Worm (Caenorhabditis elegans) whole organism, L4 larva: ENCODE data around the gene ZK1193.2.

ENCODE experiments used
- F10B5.3 ChIP-seq: sonication (generic microtip); optimal IDR thresholded peaks from 2 replicates; lab custom pipeline; 2016; ENCODE audit warnings: mild to moderate bottlenecking, missing genetic modification characterization, missing compliant biosample characterization
- F26F4.8 ChIP-seq: fragments of 200-800 bp; sonication (Bioruptor generic); conservative IDR thresholded peaks from 2 replicates; pipeline ENCODE4 v1.3.6; 2022; ENCODE audit warnings: missing genetic modification characterization, missing compliant biosample characterization
- F37D6.2 ChIP-seq: sonication (generic microtip); optimal IDR thresholded peaks from 2 replicates; lab custom pipeline; 2016; ENCODE audit warnings: mild to moderate bottlenecking, missing genetic modification characterization, missing compliant biosample characterization
- T20F7.1 ChIP-seq: fragments of 200-800 bp; sonication (Bioruptor generic); optimal IDR thresholded peaks from 2 replicates; lab custom pipeline; 2018; ENCODE audit warnings: mild to moderate bottlenecking, missing genetic modification characterization, missing compliant biosample characterization
- T26A8.4 ChIP-seq: fragments of 200-800 bp; sonication (Bioruptor generic); IDR thresholded peaks from 2 replicates; pipeline ENCODE4 v1.3.6; 2022; ENCODE audit warnings: missing genetic modification characterization, missing compliant biosample characterization
- Y5F2A.4 ChIP-seq: fragments of 200-800 bp; sonication (Bioruptor generic); optimal IDR thresholded peaks from 2 replicates; lab custom pipeline; 2018; ENCODE audit warnings: mild to moderate bottlenecking, missing genetic modification characterization, missing compliant biosample characterization
- Y75B8A.6 ChIP-seq: fragments of 200-800 bp; sonication (Bioruptor generic); IDR thresholded peaks from 2 replicates; pipeline ENCODE4 v1.3.6; 2022; ENCODE audit warnings: missing genetic modification reagents, missing genetic modification characterization, missing compliant biosample characterization
- aha-1 ChIP-seq: fragments of 150-350 bp; peaks from one replicate; lab custom pipeline; 2014; ENCODE audit warnings: missing biosample characterization, missing genetic modification characterization
- arid-1 ChIP-seq: fragments of 200-800 bp; sonication (Bioruptor generic); conservative IDR thresholded peaks from 2 replicates; pipeline ENCODE4 v1.3.6; 2022; ENCODE audit warnings: missing genetic modification reagents, missing genetic modification characterization, missing compliant biosample characterization
- attf-4 ChIP-seq: sonication (generic microtip); optimal IDR thresholded peaks from 3 replicates; lab custom pipeline; 2017; ENCODE audit warnings: missing biosample characterization, missing genetic modification characterization
- ceh-20 ChIP-seq: fragments of 200-800 bp; sonication (Bioruptor generic); IDR thresholded peaks from 2 replicates; pipeline ENCODE4 v1.3.6; 2022; ENCODE audit warnings: missing genetic modification reagents, missing genetic modification characterization, missing compliant biosample characterization
- ceh-32 ChIP-seq: sonication (generic microtip); optimal IDR thresholded peaks from 2 replicates; lab custom pipeline; 2016; ENCODE audit warnings: mild to moderate bottlenecking, missing genetic modification characterization, missing compliant biosample characterization; ENCODE audit not compliant: poor library complexity
- ceh-44 ChIP-seq: fragments of 200-800 bp; sonication (Bioruptor generic); IDR thresholded peaks from 2 replicates; pipeline ENCODE4 v1.3.6; 2022; ENCODE audit warnings: missing genetic modification reagents, missing genetic modification characterization, missing compliant biosample characterization
- ceh-62 ChIP-seq: sonication (generic microtip); optimal IDR thresholded peaks from 2 replicates; lab custom pipeline; 2017; ENCODE audit warnings: missing biosample characterization, missing genetic modification characterization
- cey-2 ChIP-seq: sonication (generic microtip); optimal IDR thresholded peaks from 3 replicates; lab custom pipeline; 2017; ENCODE audit warnings: missing genetic modification characterization, mild to moderate bottlenecking, missing compliant biosample characterization, antibody characterized with exemption, borderline replicate concordance; ENCODE audit not compliant: insufficient read depth
- daf-12 ChIP-seq: fragments of 150-350 bp; optimal IDR thresholded peaks from 2 replicates; lab custom pipeline; 2014; ENCODE audit warnings: missing biosample characterization, missing genetic modification reagents, missing genetic modification characterization
- daf-19 ChIP-seq: fragments of 200-800 bp; sonication (Bioruptor generic); conservative IDR thresholded peaks from 2 replicates; pipeline ENCODE4 v1.3.6; 2022; ENCODE audit warnings: missing genetic modification characterization, missing compliant biosample characterization
- dmd-6 ChIP-seq: fragments of 200-800 bp; sonication (Bioruptor generic); IDR thresholded peaks from 2 replicates; pipeline ENCODE4 v1.3.6; 2022; ENCODE audit warnings: missing genetic modification reagents, missing genetic modification characterization, missing compliant biosample characterization
- duxl-1 ChIP-seq: sonication (generic microtip); optimal IDR thresholded peaks from 2 replicates; lab custom pipeline; 2016; ENCODE audit warnings: mild to moderate bottlenecking, missing genetic modification characterization, moderate library complexity, missing compliant biosample characterization; ENCODE audit not compliant: poor library complexity
- egl-43 ChIP-seq: fragments of 200-800 bp; sonication (Bioruptor generic); IDR thresholded peaks from 2 replicates; pipeline ENCODE4 v1.3.6; 2022; ENCODE audit warnings: missing genetic modification reagents, missing genetic modification characterization, missing compliant biosample characterization
- fkh-10 ChIP-seq: fragments of 150-350 bp; optimal IDR thresholded peaks from 2 replicates; lab custom pipeline; 2014; ENCODE audit warnings: missing biosample characterization, missing genetic modification reagents, missing genetic modification characterization
- gei-8 ChIP-seq: fragments of 200-800 bp; sonication (Bioruptor generic); optimal IDR thresholded peaks from 2 replicates; lab custom pipeline; 2018; ENCODE audit warnings: mild to moderate bottlenecking, missing genetic modification characterization, missing compliant biosample characterization
- jun-1 ChIP-seq: fragments of 150-350 bp; optimal IDR thresholded peaks from 2 replicates; lab custom pipeline; 2014; ENCODE audit warnings: missing biosample characterization, missing genetic modification reagents, missing genetic modification characterization
- lim-7 ChIP-seq: fragments of 200-800 bp; sonication (Bioruptor generic); IDR thresholded peaks from 2 replicates; pipeline ENCODE4 v1.3.6; 2022; ENCODE audit warnings: missing genetic modification characterization, missing compliant biosample characterization
- lir-3 ChIP-seq: sonication (generic microtip); optimal IDR thresholded peaks from 2 replicates; lab custom pipeline; 2016; ENCODE audit warnings: mild to moderate bottlenecking, missing genetic modification characterization, missing compliant biosample characterization
- mdt-29 ChIP-seq: fragments of 200-800 bp; sonication (Bioruptor generic); IDR thresholded peaks from 2 replicates; pipeline ENCODE4 v1.3.6; 2022; ENCODE audit warnings: missing genetic modification reagents, missing genetic modification characterization, missing compliant biosample characterization
- mxl-3 ChIP-seq: fragments of 200-800 bp; sonication (Bioruptor generic); optimal IDR thresholded peaks from 2 replicates; lab custom pipeline; 2018; ENCODE audit warnings: mild to moderate bottlenecking, missing genetic modification characterization, missing compliant biosample characterization
- nhr-11 ChIP-seq: fragments of 150-350 bp; optimal IDR thresholded peaks from 2 replicates; lab custom pipeline; 2014; ENCODE audit warnings: missing biosample characterization, missing genetic modification characterization
- nhr-237 ChIP-seq: sonication (generic microtip); optimal IDR thresholded peaks from 2 replicates; lab custom pipeline; 2017; ENCODE audit warnings: missing biosample characterization, missing genetic modification characterization
- nhr-28 ChIP-seq: fragments of 150-350 bp; optimal IDR thresholded peaks from 2 replicates; lab custom pipeline; 2014; ENCODE audit warnings: missing biosample characterization, missing genetic modification characterization
- nhr-41 ChIP-seq: fragments of 200-800 bp; sonication (Bioruptor generic); IDR thresholded peaks from 2 replicates; pipeline ENCODE4 v1.3.6; 2022; ENCODE audit warnings: missing genetic modification reagents, missing genetic modification characterization, missing compliant biosample characterization
- rbr-2 ChIP-seq: sonication (generic microtip); optimal IDR thresholded peaks from 2 replicates; lab custom pipeline; 2016; ENCODE audit warnings: missing genotype, missing genetic modification characterization, missing compliant biosample characterization
- saeg-2 ChIP-seq: fragments of 200-800 bp; sonication (Bioruptor generic); IDR thresholded peaks from 2 replicates; pipeline ENCODE4 v1.3.6; 2022; ENCODE audit warnings: missing genetic modification reagents, missing genetic modification characterization, missing compliant biosample characterization
- sdz-12 ChIP-seq: fragments of 200-800 bp; sonication (Bioruptor generic); optimal IDR thresholded peaks from 2 replicates; lab custom pipeline; 2018; ENCODE audit warnings: mild to moderate bottlenecking, missing genetic modification characterization, missing compliant biosample characterization
- skn-1 ChIP-seq: fragments of 150-350 bp; optimal IDR thresholded peaks from 2 replicates; lab custom pipeline; 2014; ENCODE audit warnings: missing biosample characterization, missing genetic modification characterization
- spr-1 ChIP-seq: sonication (generic microtip); optimal IDR thresholded peaks from 2 replicates; lab custom pipeline; 2016; ENCODE audit warnings: mild to moderate bottlenecking, missing genetic modification characterization, missing compliant biosample characterization
- spr-3 ChIP-seq: fragments of 200-800 bp; sonication (Bioruptor generic); optimal IDR thresholded peaks from 2 replicates; lab custom pipeline; 2018; ENCODE audit warnings: mild to moderate bottlenecking, missing genetic modification characterization, missing compliant biosample characterization
- tag-97 ChIP-seq: fragments of 200-800 bp; sonication (Bioruptor generic); IDR thresholded peaks from 2 replicates; pipeline ENCODE4 v1.3.6; 2022; ENCODE audit warnings: missing genetic modification characterization, missing compliant biosample characterization
- tra-1 ChIP-seq: fragments of 200-800 bp; sonication (Bioruptor generic); IDR thresholded peaks from 2 replicates; pipeline ENCODE4 v1.3.6; 2022; ENCODE audit warnings: missing genetic modification reagents, missing genetic modification characterization, missing compliant biosample characterization
- unc-39 ChIP-seq: sonication (generic microtip); optimal IDR thresholded peaks from 2 replicates; lab custom pipeline; 2017; ENCODE audit warnings: missing biosample characterization, missing genetic modification characterization
- zfp-2 ChIP-seq: sonication (generic microtip); optimal IDR thresholded peaks from 2 replicates; lab custom pipeline; 2016; ENCODE audit warnings: mild to moderate bottlenecking, missing genetic modification characterization, missing compliant biosample characterization
- zfp-3 ChIP-seq: fragments of 200-800 bp; sonication (Bioruptor generic); conservative IDR thresholded peaks from 2 replicates; pipeline ENCODE4 v1.3.6; 2022; ENCODE audit warnings: missing genetic modification reagents, missing genetic modification characterization, missing compliant biosample characterization
- zip-2 ChIP-seq: fragments of 150-350 bp; optimal IDR thresholded peaks from 2 replicates; lab custom pipeline; 2014; ENCODE audit warnings: missing biosample characterization, missing genetic modification characterization
- ztf-11 ChIP-seq: fragments of 150-350 bp; optimal IDR thresholded peaks from 2 replicates; lab custom pipeline; 2014; ENCODE audit warnings: missing biosample characterization, missing genetic modification characterization
- ztf-7 ChIP-seq: fragments of 150-350 bp; optimal IDR thresholded peaks from 2 replicates; lab custom pipeline; 2014; ENCODE audit warnings: missing biosample characterization, missing genetic modification characterization

ZK1193.2 gene

ce11 chrX:382692-383091 is 42.7 kb downstream of the ZK1193.2 start, which contains the start of gene ife-2 (continued):
- TF ChIP-seq jun-1 (peak; percentile 30), dmd-6 (GFP tag; lab: Robert Waterston, UW) (peak; percentile 40; the same call in 1 of the 2 replicates), cey-2 (tag; lab: Kevin White, UChicago) (no peak), Y5F2A.4 (GFP tag; lab: Kevin White, UChicago) (no peak), nhr-11 (tag; lab: Kevin White, UChicago) (peak; percentile 39), duxl-1 (tag; lab: Kevin White, UChicago) (peak; percentile 54), nhr-237 (tag; lab: Kevin White, UChicago) (no peak), mxl-3 (peak; percentile 58), ztf-7 (tag; lab: Kevin White, UChicago) (no peak), skn-1 (no peak), nhr-28 (tag; lab: Kevin White, UChicago) (peak; percentile 89), saeg-2 (no peak), zip-2 (tag; lab: Kevin White, UChicago) (no peak), aha-1 (tag; lab: Kevin White, UChicago) (peak; percentile 80), arid-1 (no peak), unc-39 (tag; lab: Kevin White, UChicago) (no peak), zfp-3 (GFP tag; lab: Robert Waterston, UW) (no peak), ztf-11 (tag; lab: Kevin White, UChicago) (no peak), lir-3 (tag; lab: Kevin White, UChicago) (no peak), daf-19 (GFP tag; lab: Robert Waterston, UW) (no peak), T20F7.1 (no peak), F26F4.8 (no peak), F37D6.2 (tag; lab: Kevin White, UChicago) (no peak), tra-1 (GFP tag; lab: Robert Waterston, UW) (no peak), ceh-20 (no peak), daf-12 (tag; lab: Kevin White, UChicago) (no peak), nhr-41 (GFP tag; lab: Robert Waterston, UW) (no peak), lim-7 (GFP tag; lab: Robert Waterston, UW) (no peak), attf-4 (tag; lab: Kevin White, UChicago) (no peak), zfp-2 (no peak), mdt-29 (no peak), egl-43 (GFP tag; lab: Robert Waterston, UW) (no peak), spr-3 (GFP tag; lab: Kevin White, UChicago) (no peak), fkh-10 (no peak), T26A8.4 (GFP tag; lab: Robert Waterston, UW) (no peak), spr-1 (tag; lab: Kevin White, UChicago) (peak; percentile 26), ceh-62 (tag; lab: Kevin White, UChicago) (no peak), ceh-44 (no peak), sdz-12 (GFP tag; lab: Kevin White, UChicago) (no peak), F10B5.3 (tag; lab: Kevin White, UChicago) (peak; percentile 9), rbr-2 (peak; percentile 54), gei-8 (GFP tag; lab: Kevin White, UChicago) (no peak), tag-97 (no peak), Y75B8A.6 (GFP tag; lab: Robert Waterston, UW) (no peak), ceh-32 (no peak)
